Fruit fly (Drosophila melanogaster) whole organism, adult: ENCODE data around the gene CG9536.

ENCODE experiments used
- CG11617 ChIP-seq: fragments of 200-800 bp; sonication (Bioruptor generic); optimal IDR thresholded peaks from 2 replicates; lab custom pipeline; 2017; ENCODE audit warnings: mild to moderate bottlenecking, missing biosample characterization, missing genetic modification reagents, missing genetic modification characterization
- CG12768 ChIP-seq: fragments of 200-800 bp; sonication (Bioruptor generic); optimal IDR thresholded peaks from 2 replicates; lab custom pipeline; 2017; ENCODE audit warnings: missing biosample characterization, missing genetic modification characterization, mild to moderate bottlenecking, moderate library complexity, missing genetic modification reagents
- CG14711 ChIP-seq: fragments of 200-800 bp; sonication (Bioruptor generic); optimal IDR thresholded peaks from 2 replicates; lab custom pipeline; 2018; ENCODE audit warnings: missing biosample characterization, mild to moderate bottlenecking, missing genetic modification characterization, moderate library complexity
- CG1620 ChIP-seq: fragments of 200-800 bp; sonication (Bioruptor generic); optimal IDR thresholded peaks from 2 replicates; lab custom pipeline; 2016; ENCODE audit warnings: missing biosample characterization, missing genetic modification characterization
- CG33017 ChIP-seq: fragments of 200-800 bp; sonication (Bioruptor generic); optimal IDR thresholded peaks from 2 replicates; lab custom pipeline; 2018; ENCODE audit warnings: missing biosample characterization, mild to moderate bottlenecking, missing genetic modification characterization, moderate library complexity
- CG5204 ChIP-seq: fragments of 200-800 bp; sonication (Bioruptor generic); optimal IDR thresholded peaks from 2 replicates; lab custom pipeline; 2016; ENCODE audit warnings: missing biosample characterization, missing genetic modification characterization
- CG7045 ChIP-seq: fragments of 200-800 bp; sonication (Bioruptor generic); optimal IDR thresholded peaks from 2 replicates; lab custom pipeline; 2017; ENCODE audit warnings: missing biosample characterization, mild to moderate bottlenecking, missing genetic modification characterization
- CG7101 ChIP-seq: fragments of 200-800 bp; sonication (Bioruptor generic); optimal IDR thresholded peaks from 2 replicates; lab custom pipeline; 2018; ENCODE audit warnings: missing biosample characterization, mild to moderate bottlenecking, missing genetic modification characterization, moderate library complexity
- Clk ChIP-seq: fragments of 200-800 bp; sonication (Bioruptor generic); optimal IDR thresholded peaks from 2 replicates; lab custom pipeline; 2017; ENCODE audit warnings: missing biosample characterization, missing genetic modification characterization
- Crg-1 ChIP-seq: fragments of 200-800 bp; sonication (Bioruptor generic); optimal IDR thresholded peaks from 2 replicates; lab custom pipeline; 2016; ENCODE audit warnings: missing biosample characterization, missing genetic modification characterization
- Hr96 ChIP-seq: fragments of 200-800 bp; sonication (Bioruptor generic); optimal IDR thresholded peaks from 2 replicates; lab custom pipeline; 2016; ENCODE audit warnings: missing biosample characterization, missing genetic modification characterization
- Mnt ChIP-seq: fragments of 200-800 bp; sonication (Bioruptor generic); optimal IDR thresholded peaks from 2 replicates; lab custom pipeline; 2016; ENCODE audit warnings: missing biosample characterization, mild to moderate bottlenecking, missing genetic modification characterization
- bab1 ChIP-seq: fragments of 200-800 bp; sonication (Bioruptor generic); optimal IDR thresholded peaks from 3 replicates; lab custom pipeline; 2019; ENCODE audit warnings: missing biosample characterization, mild to moderate bottlenecking, missing genetic modification characterization, moderate library complexity
- cic ChIP-seq: fragments of 200-800 bp; sonication (Bioruptor generic); optimal IDR thresholded peaks from 2 replicates; lab custom pipeline; 2017; ENCODE audit warnings: missing biosample characterization, mild to moderate bottlenecking, missing genetic modification characterization, moderate library complexity
- cnc ChIP-seq, 2 experiments: fragments of >200 bp; optimal IDR thresholded peaks; 2 replicates each; lab custom pipeline; 2017
- kay ChIP-seq: fragments of 200-800 bp; sonication (Bioruptor generic); peaks from one replicate; lab custom pipeline; 2016; ENCODE audit warnings: missing biosample characterization, missing genetic modification characterization, borderline replicate concordance
- ovo ChIP-seq: fragments of 200-800 bp; sonication (Bioruptor generic); optimal IDR thresholded peaks from 2 replicates; lab custom pipeline; 2016; ENCODE audit warnings: missing biosample characterization, missing genetic modification characterization
- pad ChIP-seq: fragments of 200-800 bp; sonication (Bioruptor generic); optimal IDR thresholded peaks from 3 replicates; lab custom pipeline; 2017; ENCODE audit warnings: missing biosample characterization, missing genetic modification characterization, mild to moderate bottlenecking, moderate library complexity, missing genetic modification reagents
- tj ChIP-seq: fragments of 200-800 bp; sonication (Bioruptor generic); optimal IDR thresholded peaks from 3 replicates; lab custom pipeline; 2017; ENCODE audit warnings: missing biosample characterization, mild to moderate bottlenecking, missing genetic modification characterization, moderate library complexity
- toe ChIP-seq: fragments of 200-800 bp; sonication (Bioruptor generic); optimal IDR thresholded peaks from 2 replicates; lab custom pipeline; 2016; ENCODE audit warnings: missing biosample characterization, missing genetic modification characterization

The CG9536 gene

DNA sequence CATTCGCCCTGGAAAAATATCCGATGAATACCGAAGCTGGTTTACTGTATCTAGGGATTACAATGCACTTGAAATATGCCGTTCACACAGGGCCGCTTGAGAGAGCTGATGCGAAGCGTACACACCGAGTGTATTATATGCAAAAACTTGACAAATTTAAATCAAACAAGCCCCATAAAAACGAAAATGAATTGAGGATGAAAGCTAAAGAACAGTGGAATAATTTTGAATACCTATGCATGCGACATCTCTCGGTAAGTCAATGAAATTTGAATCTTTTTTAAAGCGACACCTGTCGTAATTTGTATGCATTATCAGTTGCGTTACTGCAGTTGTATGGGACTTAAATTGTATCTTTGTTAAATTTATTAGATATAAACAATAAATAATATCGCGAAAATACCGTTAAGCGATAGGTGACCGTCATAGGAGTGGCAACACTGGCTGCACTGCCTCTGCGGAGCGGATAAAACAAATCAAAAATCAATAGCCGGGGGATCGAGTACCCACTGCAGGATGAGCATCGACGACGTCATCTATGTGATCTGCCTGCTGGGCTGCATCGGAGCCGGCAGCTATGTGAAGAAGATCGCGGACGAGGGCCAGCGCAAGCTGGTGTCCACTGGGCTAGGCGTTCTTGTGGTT, 20.7 kb downstream of the CG9536 start, which contains the start of gene frj:
Gene frj, plus strand, starts transcription at position 98 of the 645 bp plus-strand sequence.
- TF ChIP-seq toe (GFP tag; lab: Kevin White, UChicago) (peak; percentile 68), ovo (GFP tag; lab: Kevin White, UChicago) (peak; percentile 43), CG12768 (GFP tag; lab: Kevin White, UChicago) (peak; percentile 47), tj (GFP tag; lab: Kevin White, UChicago) (peak; percentile 15), bab1 (GFP tag; lab: Kevin White, UChicago) (no peak), CG7101 (peak; percentile 56), Crg-1 (GFP tag; lab: Kevin White, UChicago) (peak; percentile 33), Mnt (GFP tag; lab: Kevin White, UChicago) (peak; percentile 11), pad (GFP tag; lab: Kevin White, UChicago) (no peak), CG14711 (tag; lab: Kevin White, UChicago) (peak; percentile 54), CG33017 (tag; lab: Kevin White, UChicago) (no peak), CG11617 (peak; percentile 2), CG7045 (GFP tag; lab: Kevin White, UChicago) (peak; percentile 20), CG1620 (GFP tag; lab: Kevin White, UChicago) (peak; percentile 56), Clk (no peak)

- TF ChIP-seq pad (GFP tag; lab: Kevin White, UChicago) = peak; percentile 68
- TF ChIP-seq Mnt (GFP tag; lab: Kevin White, UChicago) = peak; percentile 46
- TF ChIP-seq Crg-1 (GFP tag; lab: Kevin White, UChicago) = peak; percentile 47
- no peak for TF ChIP-seq CG14711 (tag; lab: Kevin White, UChicago)
- peak; percentile 76 for TF ChIP-seq cic (GFP tag; lab: Kevin White, UChicago)
- peak; percentile 57 for TF ChIP-seq CG7101
- TF ChIP-seq CG1620 (GFP tag; lab: Kevin White, UChicago) = no peak
- TF ChIP-seq ovo (GFP tag; lab: Kevin White, UChicago) = peak; percentile 41
- peak; percentile 59 for TF ChIP-seq CG12768 (GFP tag; lab: Kevin White, UChicago)
- peak; percentile 9 for TF ChIP-seq Clk
- TF ChIP-seq tj (GFP tag; lab: Kevin White, UChicago) = peak; percentile 47
- no peak for TF ChIP-seq cnc (optimal IDR thresholded peaks at IDR 0.05; lab: Kevin White, UChicago)
- no peak for TF ChIP-seq CG7045 (GFP tag; lab: Kevin White, UChicago)
- TF ChIP-seq CG5204 (GFP tag; lab: Kevin White, UChicago) = no peak
- TF ChIP-seq CG33017 (tag; lab: Kevin White, UChicago) = peak; percentile 0
Observed at dm6 chr2L:6455032-6455954, 21.5 kb downstream of the CG9536 start, which contains the start of gene retm. retm (minus strand) TSS chr2L:6455929.

- no peak for TF ChIP-seq CG14711 (tag; lab: Kevin White, UChicago)
- TF ChIP-seq Crg-1 (GFP tag; lab: Kevin White, UChicago) = no peak
- TF ChIP-seq cic (GFP tag; lab: Kevin White, UChicago) = no peak
- TF ChIP-seq CG1620 (GFP tag; lab: Kevin White, UChicago) = no peak
- no peak for TF ChIP-seq ovo (GFP tag; lab: Kevin White, UChicago)
- no peak for TF ChIP-seq CG7101
- TF ChIP-seq CG33017 (tag; lab: Kevin White, UChicago) = no peak
- TF ChIP-seq CG11617 = no peak
- no peak for TF ChIP-seq kay (GFP tag; lab: Kevin White, UChicago)
- TF ChIP-seq cnc (optimal IDR thresholded peaks at IDR 0.05; lab: Kevin White, UChicago) = no peak
- no peak for TF ChIP-seq bab1 (GFP tag; lab: Kevin White, UChicago)
- no peak for TF ChIP-seq pad (GFP tag; lab: Kevin White, UChicago)
Observed at dm6 chr2L:6449753-6450152, 27.0 kb downstream of the CG9536 start.

DNA sequence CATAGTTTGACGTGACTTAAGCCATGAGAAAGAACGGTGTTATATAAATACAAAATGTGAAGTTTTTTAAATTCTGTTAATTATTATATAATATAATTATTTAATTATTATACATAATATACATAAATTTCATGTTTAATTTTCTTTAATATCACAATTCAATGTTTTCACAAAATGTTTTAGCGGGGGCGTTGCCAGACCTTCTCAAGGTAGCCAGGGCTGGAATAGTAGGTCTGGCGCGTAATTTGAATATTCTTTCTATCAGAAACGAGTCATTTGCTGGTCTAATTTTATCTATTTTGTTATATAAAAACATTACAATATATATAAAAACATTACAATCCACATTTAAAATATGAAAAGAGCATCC, 28.5 kb downstream of the CG9536 start, which contains the start of gene Acox3:
Gene Acox3, minus strand, starts transcription at position 70 of the 370 bp plus-strand sequence.
- TF ChIP-seq CG12768 (GFP tag; lab: Kevin White, UChicago) = no peak
- no peak for TF ChIP-seq Clk
- no peak for TF ChIP-seq Hr96 (GFP tag; lab: Kevin White, UChicago)
- TF ChIP-seq CG14711 (tag; lab: Kevin White, UChicago) = no peak
- no peak for TF ChIP-seq kay (GFP tag; lab: Kevin White, UChicago)
- TF ChIP-seq bab1 (GFP tag; lab: Kevin White, UChicago) = peak; percentile 22
- TF ChIP-seq tj (GFP tag; lab: Kevin White, UChicago) = no peak

DNA sequence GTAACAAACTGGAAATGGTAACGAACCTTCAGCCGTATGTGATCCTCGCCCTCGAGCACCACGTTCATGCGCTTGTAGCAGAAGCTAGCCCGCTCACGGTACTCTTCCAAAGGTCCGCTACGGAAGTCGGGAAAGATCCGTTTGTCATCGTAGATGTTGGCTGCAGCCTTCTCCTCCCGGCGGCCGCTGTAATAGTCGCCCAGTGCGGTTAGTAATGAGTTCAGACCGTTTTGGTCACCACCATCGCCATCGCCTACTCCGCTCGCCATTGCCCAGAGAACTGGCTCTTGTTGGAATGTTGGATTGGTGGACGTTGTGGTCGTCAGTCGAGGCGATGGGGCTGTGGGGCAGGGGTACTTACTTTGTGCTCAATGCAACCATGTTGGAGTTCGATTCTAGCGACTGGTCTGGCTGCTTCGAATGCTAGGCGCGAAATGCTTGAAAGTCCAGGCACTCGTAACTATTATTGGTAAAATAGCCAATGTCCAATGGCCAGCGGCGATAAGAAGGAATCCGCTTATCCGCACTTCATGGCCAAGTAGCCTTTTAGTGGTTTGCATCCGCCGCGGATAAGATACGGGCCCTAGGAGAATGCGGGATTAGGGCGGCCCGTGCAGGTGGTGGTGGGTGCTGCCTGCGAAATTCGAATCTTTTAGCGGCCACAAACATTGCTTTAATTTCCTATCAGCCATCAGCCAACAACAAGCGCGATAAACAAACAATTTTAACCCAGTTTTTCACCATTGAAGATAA, 29.0 kb downstream of the CG9536 start:
- TF ChIP-seq CG12768 (GFP tag; lab: Kevin White, UChicago) = peak; percentile 90
- TF ChIP-seq CG1620 (GFP tag; lab: Kevin White, UChicago) = no peak
- TF ChIP-seq ovo (GFP tag; lab: Kevin White, UChicago) = no peak
- TF ChIP-seq kay (GFP tag; lab: Kevin White, UChicago) = no peak
- TF ChIP-seq CG7101 = peak; percentile 30
- TF ChIP-seq CG14711 (tag; lab: Kevin White, UChicago) = no peak
- no peak for TF ChIP-seq CG33017 (tag; lab: Kevin White, UChicago)
- no peak for TF ChIP-seq cnc (optimal IDR thresholded peaks at IDR 0.05; lab: Kevin White, UChicago)
- TF ChIP-seq CG7045 (GFP tag; lab: Kevin White, UChicago) = peak; percentile 26
- no peak for TF ChIP-seq pad (GFP tag; lab: Kevin White, UChicago)
- TF ChIP-seq Clk = no peak
- TF ChIP-seq Mnt (GFP tag; lab: Kevin White, UChicago) = peak; percentile 43
- no peak for TF ChIP-seq bab1 (GFP tag; lab: Kevin White, UChicago)
- peak; percentile 56 for TF ChIP-seq Hr96 (GFP tag; lab: Kevin White, UChicago)
- TF ChIP-seq CG11617 = peak; percentile 14
- no peak for TF ChIP-seq Crg-1 (GFP tag; lab: Kevin White, UChicago)
- TF ChIP-seq tj (GFP tag; lab: Kevin White, UChicago) = no peak
- TF ChIP-seq CG5204 (GFP tag; lab: Kevin White, UChicago) = no peak
- no peak for TF ChIP-seq toe (GFP tag; lab: Kevin White, UChicago)
- TF ChIP-seq cic (GFP tag; lab: Kevin White, UChicago) = peak; percentile 61
